Worm (Caenorhabditis elegans): ENCODE results near the gene immp-1.

DNA sequence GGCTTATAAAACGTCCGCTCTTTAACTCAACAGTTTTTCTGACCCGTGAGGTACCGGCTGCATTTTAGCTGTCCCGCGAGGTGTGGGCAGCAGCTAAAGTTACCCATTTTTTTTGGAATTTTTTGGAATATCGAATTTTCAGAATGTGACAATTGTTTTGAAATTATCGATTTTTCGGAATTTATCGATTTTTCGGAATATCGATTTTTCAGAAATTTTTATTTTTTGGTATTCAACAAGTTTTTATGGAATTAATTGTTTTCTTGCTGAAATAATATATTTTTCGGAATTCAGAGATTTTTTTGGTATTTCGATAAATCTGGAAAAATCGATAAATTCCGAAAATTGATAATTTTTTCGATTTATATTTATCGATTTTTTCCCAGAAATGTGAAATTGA lies 41.8 kb upstream of the immp-1 start:
- TF ChIP-seq hmg-4 (GFP tag; optimal IDR thresholded peaks at IDR 0.05) (no peak), ama-1 (optimal IDR thresholded peaks at IDR 0.05) (no peak), hnd-1 (tag; optimal IDR thresholded peaks at IDR 0.05) (no peak), F13C5.2 (tag; optimal IDR thresholded peaks at IDR 0.05) (no peak), flt-1 (GFP tag; IDR thresholded peaks at IDR 0.05) (no peak), sea-1 (GFP tag; conservative IDR thresholded peaks at IDR 0.05) (no peak)

All from whole organism, early embryonic.